Worm (Caenorhabditis elegans): Measurements from ENCODE around the gene K05F6.12.

The K05F6.12 gene

DNA sequence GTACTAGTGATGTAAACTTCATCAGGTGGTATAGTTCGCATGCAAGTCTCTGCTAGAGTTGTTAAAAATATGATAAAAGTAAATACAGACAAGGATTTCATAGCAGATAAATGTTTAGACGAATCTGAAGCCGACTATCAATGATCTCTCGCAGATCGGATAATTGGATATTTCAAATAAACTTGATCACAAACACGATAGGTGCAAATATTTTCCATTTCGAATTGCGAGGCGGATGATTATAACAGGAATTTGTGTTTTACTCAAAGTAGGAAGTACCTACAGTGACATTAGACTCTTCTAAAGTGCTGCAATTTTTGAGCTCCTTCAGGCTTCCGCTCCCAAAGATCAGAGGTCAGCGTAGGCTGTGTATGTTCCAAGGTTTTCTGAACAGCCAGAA is 44.1 kb downstream of the K05F6.12 start, which contains the start of gene T07H3.7:
TSS of gene T07H3.7 (minus strand) at position 101 of the 400 bp plus-strand sequence.
- no peak for TF ChIP-seq med-1 (GFP tag; optimal IDR thresholded peaks at IDR 0.05; ENCODE audit: insufficient read depth)
- TF ChIP-seq tab-1 (GFP tag; IDR thresholded peaks at IDR 0.05), result no peak
- TF ChIP-seq ref-1 (GFP tag; conservative IDR thresholded peaks at IDR 0.05), result no peak
- TF ChIP-seq ztf-29 (GFP tag; IDR thresholded peaks at IDR 0.05), result no peak
- TF ChIP-seq T22C8.4 (GFP tag; IDR thresholded peaks at IDR 0.05), result no peak
- TF ChIP-seq flt-1 (GFP tag; IDR thresholded peaks at IDR 0.05), result no peak
- no peak for TF ChIP-seq ztf-23 (GFP tag; IDR thresholded peaks at IDR 0.05)
- no peak for TF ChIP-seq cog-1 (tag; optimal IDR thresholded peaks at IDR 0.05)
- no peak for TF ChIP-seq klf-2 (GFP tag; conservative IDR thresholded peaks at IDR 0.05)

DNA sequence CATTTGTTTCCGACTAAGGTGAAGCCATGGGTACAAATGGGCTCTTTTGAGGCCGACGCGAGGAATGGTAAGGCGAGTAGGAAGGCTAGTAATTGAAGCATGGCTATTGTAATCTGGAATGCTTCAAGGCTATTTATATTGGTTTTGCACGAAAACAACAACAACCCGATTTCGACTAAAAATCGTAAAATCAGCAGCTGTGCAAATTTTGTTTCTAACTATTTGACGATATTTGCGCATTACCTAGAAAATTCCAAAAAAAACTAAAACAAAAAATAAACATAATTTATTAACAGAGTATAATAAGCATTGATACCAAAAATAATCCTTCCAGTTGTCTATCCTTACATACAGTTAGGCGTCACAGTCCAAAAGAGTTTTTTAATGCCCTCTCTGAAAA is 49.4 kb downstream of the K05F6.12 start, which contains the start of gene clec-20:
TSS of gene clec-20 (minus strand) at position 101 of the 400 bp plus-strand sequence.
- no peak for TF ChIP-seq T22C8.4 (GFP tag; IDR thresholded peaks at IDR 0.05)
- no peak for TF ChIP-seq cog-1 (tag; optimal IDR thresholded peaks at IDR 0.05)
- TF ChIP-seq tab-1 (GFP tag; IDR thresholded peaks at IDR 0.05), result no peak
- no peak for TF ChIP-seq ztf-23 (GFP tag; IDR thresholded peaks at IDR 0.05)
- no peak for TF ChIP-seq med-1 (GFP tag; optimal IDR thresholded peaks at IDR 0.05; ENCODE audit: insufficient read depth)
- no peak for TF ChIP-seq klf-2 (GFP tag; conservative IDR thresholded peaks at IDR 0.05)
- no peak for TF ChIP-seq flt-1 (GFP tag; IDR thresholded peaks at IDR 0.05)
- TF ChIP-seq ztf-29 (GFP tag; IDR thresholded peaks at IDR 0.05), result no peak
- TF ChIP-seq ref-1 (GFP tag; conservative IDR thresholded peaks at IDR 0.05), result no peak
